Fruit fly (Drosophila melanogaster): ENCODE measurements around the gene CG15534.
A peak's percentile ranks its signal among the peaks of the same experiment; 100 is the strongest.

Gene CG15534

DNA sequence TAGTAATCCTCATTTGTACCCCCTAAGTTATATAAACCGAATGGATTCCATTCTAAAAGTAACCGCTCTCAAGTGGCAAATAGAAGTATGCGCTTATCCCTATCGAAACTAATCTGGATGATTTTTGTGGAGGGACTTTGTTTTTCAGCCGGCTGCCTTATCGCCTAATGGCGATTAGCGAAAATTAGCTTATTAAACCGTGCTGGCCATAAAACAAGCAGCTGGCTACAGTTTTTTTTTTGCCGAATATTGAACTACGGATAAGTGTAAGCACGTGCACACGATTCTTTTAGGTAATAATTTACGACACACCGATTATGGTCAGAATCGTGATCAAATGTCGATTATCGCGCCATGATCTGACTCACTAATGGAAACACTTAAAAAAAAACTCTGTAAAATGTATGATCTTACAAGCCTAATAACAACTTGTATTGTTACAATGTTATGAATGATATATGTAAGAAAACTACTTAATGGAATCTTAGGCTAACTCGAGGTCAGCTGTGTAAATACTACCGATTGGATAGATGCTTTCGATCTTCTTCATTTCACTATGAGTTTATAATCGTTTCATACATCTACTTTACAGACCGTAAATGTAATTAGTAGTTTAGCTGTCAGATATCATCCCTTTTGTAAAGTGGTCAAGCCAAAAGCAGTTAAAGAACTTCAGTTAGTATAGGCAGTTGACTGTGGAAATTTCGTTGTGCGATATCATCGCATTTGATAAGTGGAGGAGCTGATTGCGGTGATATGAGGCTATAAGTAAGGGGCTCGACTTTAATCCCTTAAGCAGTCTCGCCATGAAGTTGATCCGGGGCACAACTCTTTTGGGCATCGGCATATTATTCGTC lies at the start of gene CG15534:
TSS of gene CG15534 (plus strand) at position 807 of the 857 bp plus-strand sequence.
- TF ChIP-seq Blimp-1 (GFP tag; optimal IDR thresholded peaks at IDR 0.05) (no peak), vri (GFP tag; optimal IDR thresholded peaks at IDR 0.05) (peak; percentile 24)

DNA sequence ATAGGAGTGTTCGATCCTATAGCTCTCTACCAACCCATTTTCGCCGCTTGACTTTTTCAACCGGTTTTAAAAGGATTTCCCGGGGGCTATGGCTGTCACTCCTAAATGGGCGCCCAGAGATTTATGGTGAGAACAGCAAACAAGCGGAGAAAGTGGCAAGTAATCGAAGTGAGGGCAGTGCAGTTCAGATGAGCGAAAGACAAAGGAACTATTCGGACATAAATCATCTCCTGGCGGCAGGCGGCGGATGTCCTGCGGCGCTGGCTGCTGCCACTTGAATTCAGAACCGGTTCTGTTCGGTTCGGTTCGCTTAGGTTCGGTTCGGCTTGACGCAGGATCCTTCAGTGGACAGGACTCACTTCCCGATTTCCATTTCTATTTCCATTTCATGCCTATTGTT lies 48.7 kb upstream of the CG15534 start:
- TF ChIP-seq CG11762 (GFP tag; optimal IDR thresholded peaks at IDR 0.05; ENCODE audit: insufficient read depth) (no peak), fd59A (GFP tag; optimal IDR thresholded peaks at IDR 0.05) (no peak), CG3919 (GFP tag; optimal IDR thresholded peaks at IDR 0.05) (no peak), Sox14 (GFP tag; optimal IDR thresholded peaks at IDR 0.05) (no peak)

DNA sequence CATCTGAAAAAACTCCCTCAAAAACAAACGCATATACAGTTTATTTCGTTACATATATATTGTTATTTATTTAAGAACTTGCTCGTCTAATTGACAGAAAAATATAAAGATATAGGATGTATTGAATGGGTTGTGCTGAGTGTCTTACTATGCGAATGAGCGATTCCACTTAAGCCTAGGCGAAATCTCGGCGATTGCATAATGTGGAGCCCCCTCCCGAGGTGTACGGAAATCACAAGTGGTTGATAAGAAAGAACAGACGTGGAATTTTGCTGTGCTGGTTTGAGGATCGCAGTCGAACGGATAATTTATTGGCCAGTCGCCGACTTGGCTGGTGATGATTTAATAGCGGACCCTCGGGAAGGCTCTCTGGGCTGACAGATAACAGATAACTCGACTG lies 46.3 kb upstream of the CG15534 start:
- TF ChIP-seq CG4318 (GFP tag; optimal IDR thresholded peaks at IDR 0.05): no peak
- TF ChIP-seq vri (GFP tag; optimal IDR thresholded peaks at IDR 0.05): peak; percentile 89
- TF ChIP-seq CG34406 (GFP tag; optimal IDR thresholded peaks at IDR 0.05): no peak
- TF ChIP-seq Eip78C (GFP tag): peak; percentile 28

DNA sequence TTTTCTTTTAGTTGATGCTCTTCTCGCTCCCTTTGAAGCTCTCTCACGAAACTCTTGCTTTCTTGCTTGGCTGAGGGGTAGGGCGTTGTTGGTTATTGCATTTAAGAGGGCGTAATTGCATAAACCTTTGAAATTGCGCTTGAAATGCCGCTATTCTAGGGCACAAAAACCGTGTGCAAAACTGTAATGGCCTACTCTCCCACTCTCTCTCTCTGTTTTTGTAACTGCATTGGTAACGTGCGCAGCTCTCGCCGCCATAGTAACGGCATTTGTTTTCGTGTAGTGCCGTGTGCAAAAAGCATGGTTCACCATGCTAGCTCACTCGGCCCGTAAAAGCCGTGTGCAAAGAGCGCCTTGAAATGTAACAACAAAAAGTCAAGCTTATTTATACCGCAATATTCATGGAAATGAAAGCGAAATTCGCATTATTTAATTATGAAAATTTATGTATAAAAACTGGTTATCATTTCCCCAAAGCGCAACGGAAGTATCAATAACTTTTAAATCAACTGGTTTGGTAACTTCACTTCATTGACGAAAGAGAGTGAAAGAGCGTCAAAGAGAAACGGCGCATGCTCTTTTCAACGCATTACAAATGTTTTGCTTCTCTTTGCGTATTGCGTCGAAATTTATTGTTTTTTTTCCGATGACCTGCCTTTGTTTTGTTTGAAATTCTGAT lies 45.0 kb upstream of the CG15534 start:
- peak; percentile 5 for TF ChIP-seq CG16779 (tag; optimal IDR thresholded peaks at IDR 0.05)
- TF ChIP-seq fd59A (GFP tag; optimal IDR thresholded peaks at IDR 0.05): no peak
- no peak for TF ChIP-seq cyc (GFP tag; optimal IDR thresholded peaks at IDR 0.05)
- TF ChIP-seq fkh (GFP tag; optimal IDR thresholded peaks at IDR 0.05): peak; percentile 14
- peak; percentile 91 for TF ChIP-seq Blimp-1 (GFP tag; optimal IDR thresholded peaks at IDR 0.05)
- TF ChIP-seq Eip93F (GFP tag; optimal IDR thresholded peaks at IDR 0.05): peak; percentile 49
- no peak for TF ChIP-seq CG10669 (GFP tag; optimal IDR thresholded peaks at IDR 0.05)
- peak; percentile 18 for TF ChIP-seq CG6854 (GFP tag; optimal IDR thresholded peaks at IDR 0.05)
- TF ChIP-seq OdsH (GFP tag; optimal IDR thresholded peaks at IDR 0.05): no peak
- no peak for TF ChIP-seq Gug (GFP tag; IDR thresholded peaks at IDR 0.05)
- peak; percentile 38; the same call in 1 of the 3 replicates for TF ChIP-seq CG6163 (GFP tag; IDR thresholded peaks at IDR 0.05)
- no peak for TF ChIP-seq CG32006 (GFP tag; optimal IDR thresholded peaks at IDR 0.05)
- TF ChIP-seq CG6808 (GFP tag; optimal IDR thresholded peaks at IDR 0.05): no peak
- TF ChIP-seq dac (GFP tag; optimal IDR thresholded peaks at IDR 0.05): no peak
- TF ChIP-seq CG8119 (GFP tag; IDR thresholded peaks at IDR 0.05): no peak; the same call in 2 of the 3 replicates
- peak; percentile 0 for TF ChIP-seq CG6276 (GFP tag; optimal IDR thresholded peaks at IDR 0.05)
- no peak for TF ChIP-seq salr (GFP tag; optimal IDR thresholded peaks at IDR 0.05)
- no peak for TF ChIP-seq Smox (GFP tag; optimal IDR thresholded peaks at IDR 0.05)
- TF ChIP-seq CG8632 (GFP tag; optimal IDR thresholded peaks at IDR 0.05): no peak
- no peak for TF ChIP-seq CG4318 (GFP tag; optimal IDR thresholded peaks at IDR 0.05)
- TF ChIP-seq CG9139 (GFP tag; optimal IDR thresholded peaks at IDR 0.05): peak; percentile 7
- peak; percentile 28 to 52 for TF ChIP-seq ss (GFP tag; optimal IDR thresholded peaks at IDR 0.05)
- TF ChIP-seq CG31627 (GFP tag; optimal IDR thresholded peaks at IDR 0.05): no peak
- TF ChIP-seq dsx (GFP tag; optimal IDR thresholded peaks at IDR 0.05; ENCODE audit: poor library complexity, severe bottlenecking): peak; percentile 46
- no peak for TF ChIP-seq Eip75B (GFP tag; optimal IDR thresholded peaks at IDR 0.05)
- no peak for TF ChIP-seq Ets21C (GFP tag; optimal IDR thresholded peaks at IDR 0.05)
- TF ChIP-seq net (GFP tag; optimal IDR thresholded peaks at IDR 0.05): peak; percentile 54
- no peak for TF ChIP-seq Sox14 (GFP tag; optimal IDR thresholded peaks at IDR 0.05)
- TF ChIP-seq CG34406 (GFP tag; optimal IDR thresholded peaks at IDR 0.05): no peak
- TF ChIP-seq CG3919 (GFP tag; optimal IDR thresholded peaks at IDR 0.05): peak; percentile 43
- TF ChIP-seq CG8319 (GFP tag; optimal IDR thresholded peaks at IDR 0.05): no peak
- TF ChIP-seq Met (GFP tag; optimal IDR thresholded peaks at IDR 0.05): peak; percentile 19
- no peak for TF ChIP-seq Hr38 (GFP tag; optimal IDR thresholded peaks at IDR 0.05)
- TF ChIP-seq CG15336 (GFP tag; IDR thresholded peaks at IDR 0.05): 0 out of 2 replicates have a peak, but pooled peaks have one; percentile 14
- peak; percentile 58 for TF ChIP-seq Sox102F (GFP tag; optimal IDR thresholded peaks at IDR 0.05)
- TF ChIP-seq topi (GFP tag; optimal IDR thresholded peaks at IDR 0.05): peak; percentile 30
- TF ChIP-seq Lpt (GFP tag; optimal IDR thresholded peaks at IDR 0.05): no peak
- TF ChIP-seq CG11294 (GFP tag; IDR thresholded peaks at IDR 0.05): no peak
